Worm (Caenorhabditis elegans) whole organism, L4 larva: ENCODE measurements around the gene K04G7.1.

Experiments
- ceh-82 ChIP-seq: sonication (generic microtip); optimal IDR thresholded peaks from 2 replicates; lab custom pipeline; 2017; ENCODE audit warnings: missing biosample characterization, missing genetic modification characterization
- daf-12 ChIP-seq: fragments of 150-350 bp; optimal IDR thresholded peaks from 2 replicates; lab custom pipeline; 2014; ENCODE audit warnings: missing biosample characterization, missing genetic modification reagents, missing genetic modification characterization
- dmd-9 ChIP-seq: fragments of 200-800 bp; sonication (Bioruptor generic); IDR thresholded peaks from 2 replicates; pipeline ENCODE4 v1.3.6; 2022; ENCODE audit warnings: missing genetic modification reagents, missing genetic modification characterization, missing compliant biosample characterization
- lin-39 ChIP-seq: fragments of 150-350 bp; optimal IDR thresholded peaks from 2 replicates; lab custom pipeline; 2014; ENCODE audit warnings: missing biosample characterization, missing genetic modification reagents, missing genetic modification characterization
- madf-9 ChIP-seq: fragments of 200-800 bp; sonication (Bioruptor generic); conservative IDR thresholded peaks from 2 replicates; pipeline ENCODE4 v1.3.6; 2022; ENCODE audit warnings: missing genetic modification reagents, missing genetic modification characterization, missing compliant biosample characterization
- nhr-237 ChIP-seq: sonication (generic microtip); optimal IDR thresholded peaks from 2 replicates; lab custom pipeline; 2017; ENCODE audit warnings: missing biosample characterization, missing genetic modification characterization
- nhr-76 ChIP-seq: fragments of 150-350 bp; optimal IDR thresholded peaks from 2 replicates; lab custom pipeline; 2014; ENCODE audit warnings: missing biosample characterization, missing genetic modification characterization
- nhr-77 ChIP-seq: fragments of 150-350 bp; optimal IDR thresholded peaks from 2 replicates; lab custom pipeline; 2014; ENCODE audit warnings: missing biosample characterization, missing genetic modification characterization
- skn-1 ChIP-seq: fragments of 150-350 bp; optimal IDR thresholded peaks from 2 replicates; lab custom pipeline; 2014; ENCODE audit warnings: missing biosample characterization, missing genetic modification characterization
- spr-3 ChIP-seq: fragments of 200-800 bp; sonication (Bioruptor generic); optimal IDR thresholded peaks from 2 replicates; lab custom pipeline; 2018; ENCODE audit warnings: mild to moderate bottlenecking, missing genetic modification characterization, missing compliant biosample characterization

DNA sequence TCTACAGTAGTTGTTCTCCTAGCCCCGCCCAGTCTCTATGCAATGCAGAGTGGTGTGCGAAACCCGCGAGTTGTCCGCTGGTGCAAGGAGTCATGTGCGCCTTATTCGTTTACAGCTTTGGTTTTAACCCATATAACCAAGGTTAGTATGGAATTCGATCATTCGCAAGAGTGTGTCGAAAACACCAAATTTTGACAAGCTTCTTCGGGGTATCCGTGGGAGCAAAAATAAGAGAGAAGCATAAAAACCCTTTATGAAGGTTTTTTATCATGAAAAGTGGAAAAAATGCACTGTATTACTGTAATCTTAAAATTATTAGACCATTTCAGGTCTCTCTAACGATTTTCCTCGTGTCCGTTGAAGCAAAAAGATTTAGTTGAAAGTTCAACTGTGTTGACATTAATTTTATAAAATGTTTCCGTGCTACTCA is 20.3 kb upstream of the K04G7.1 start:
- TF ChIP-seq lin-39 (tag; lab: Kevin White, UChicago): no peak
- no peak for TF ChIP-seq madf-9
- no peak for TF ChIP-seq nhr-77 (tag; lab: Kevin White, UChicago)
- no peak for TF ChIP-seq daf-12 (tag; lab: Kevin White, UChicago)
- TF ChIP-seq nhr-76 (tag; lab: Kevin White, UChicago): no peak
- no peak for TF ChIP-seq dmd-9 (GFP tag; lab: Robert Waterston, UW)
- TF ChIP-seq ceh-82 (tag; lab: Kevin White, UChicago): no peak
- no peak for TF ChIP-seq nhr-237 (tag; lab: Kevin White, UChicago)
- TF ChIP-seq spr-3 (GFP tag; lab: Kevin White, UChicago): no peak
- no peak for TF ChIP-seq skn-1 (tag; lab: Kevin White, UChicago)
